Worm (Caenorhabditis elegans): ENCODE measurements around the gene dpy-17.

The dpy-17 gene

DNA sequence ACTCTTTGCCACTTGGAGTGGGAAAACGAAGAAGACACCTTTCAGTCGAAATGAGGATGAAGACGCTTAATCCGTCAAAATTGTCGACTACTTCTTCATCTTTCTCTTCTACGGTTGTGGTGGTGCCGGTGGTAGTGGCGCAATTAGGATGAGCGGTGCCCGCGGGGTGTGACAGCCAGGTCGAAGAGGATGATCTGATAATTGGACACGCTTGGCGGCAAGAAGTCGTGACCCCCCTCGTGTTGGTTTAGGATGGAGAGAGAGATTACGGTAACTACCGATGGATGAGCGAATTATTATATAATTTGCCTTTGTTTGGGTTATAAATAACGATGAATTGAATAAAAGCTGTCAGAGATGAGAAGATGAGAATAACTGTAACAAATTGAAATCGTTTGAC is 19.9 kb downstream of the dpy-17 start:
- TF ChIP-seq cog-1 (tag; optimal IDR thresholded peaks at IDR 0.05): no peak
- TF ChIP-seq med-1 (GFP tag; optimal IDR thresholded peaks at IDR 0.05; ENCODE audit: insufficient read depth): no peak
- no peak for TF ChIP-seq T22C8.4 (GFP tag; IDR thresholded peaks at IDR 0.05)
- TF ChIP-seq flt-1 (GFP tag; IDR thresholded peaks at IDR 0.05): no peak
- no peak for TF ChIP-seq tab-1 (GFP tag; IDR thresholded peaks at IDR 0.05)
- TF ChIP-seq klf-2 (GFP tag; conservative IDR thresholded peaks at IDR 0.05): no peak
- TF ChIP-seq ztf-23 (GFP tag; IDR thresholded peaks at IDR 0.05): no peak
- TF ChIP-seq ref-1 (GFP tag; conservative IDR thresholded peaks at IDR 0.05): no peak
- no peak for TF ChIP-seq ztf-29 (GFP tag; IDR thresholded peaks at IDR 0.05)

DNA sequence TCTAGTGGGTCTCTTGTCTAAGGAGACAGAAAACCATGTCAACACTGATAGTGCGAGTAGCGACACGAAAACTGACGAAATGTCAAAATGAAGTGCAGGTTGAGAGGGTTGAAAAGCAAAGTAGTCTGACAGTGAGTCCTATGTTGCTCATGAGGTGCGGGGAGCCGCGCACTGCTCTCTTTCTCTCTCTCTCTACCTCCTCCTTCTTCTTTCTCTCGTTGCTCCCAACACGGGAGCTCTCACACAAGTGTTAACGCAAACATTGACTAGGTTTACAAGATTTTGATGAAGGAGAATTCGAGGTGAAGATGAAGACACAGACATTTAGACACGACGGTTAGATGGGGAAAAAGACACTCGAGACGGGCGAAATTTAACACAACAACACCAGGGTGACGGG is 22.1 kb downstream of the dpy-17 start:
- TF ChIP-seq klf-2 (GFP tag; conservative IDR thresholded peaks at IDR 0.05) (no peak), T22C8.4 (GFP tag; IDR thresholded peaks at IDR 0.05) (no peak), med-1 (GFP tag; optimal IDR thresholded peaks at IDR 0.05; ENCODE audit: insufficient read depth) (no peak), ref-1 (GFP tag; conservative IDR thresholded peaks at IDR 0.05) (no peak)

DNA sequence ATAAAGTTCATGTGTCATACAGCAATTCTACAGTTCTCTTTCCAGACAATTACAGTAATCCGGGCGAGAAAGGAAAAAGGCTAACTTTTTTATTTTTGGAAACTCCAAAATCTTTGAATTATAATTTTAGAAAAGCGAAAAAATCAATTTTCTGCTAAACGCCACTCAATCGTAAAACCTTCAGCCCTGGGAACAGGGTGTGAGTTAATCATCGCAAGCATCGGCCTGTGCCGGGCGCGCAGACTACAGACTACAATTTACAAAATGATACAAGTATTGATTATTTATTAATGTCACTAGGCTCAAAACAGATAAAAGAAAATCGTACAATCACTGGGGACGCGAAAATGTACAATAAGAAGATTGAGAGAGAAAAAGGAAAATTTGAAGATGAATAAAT is 23.5 kb downstream of the dpy-17 start:
- TF ChIP-seq med-1 (GFP tag; optimal IDR thresholded peaks at IDR 0.05; ENCODE audit: insufficient read depth) (no peak), cog-1 (tag; optimal IDR thresholded peaks at IDR 0.05) (no peak), ztf-29 (GFP tag; IDR thresholded peaks at IDR 0.05) (no peak), ztf-23 (GFP tag; IDR thresholded peaks at IDR 0.05) (no peak), tab-1 (GFP tag; IDR thresholded peaks at IDR 0.05) (no peak), T22C8.4 (GFP tag; IDR thresholded peaks at IDR 0.05) (no peak), flt-1 (GFP tag; IDR thresholded peaks at IDR 0.05) (no peak), klf-2 (GFP tag; conservative IDR thresholded peaks at IDR 0.05) (no peak), ref-1 (GFP tag; conservative IDR thresholded peaks at IDR 0.05) (no peak)

DNA sequence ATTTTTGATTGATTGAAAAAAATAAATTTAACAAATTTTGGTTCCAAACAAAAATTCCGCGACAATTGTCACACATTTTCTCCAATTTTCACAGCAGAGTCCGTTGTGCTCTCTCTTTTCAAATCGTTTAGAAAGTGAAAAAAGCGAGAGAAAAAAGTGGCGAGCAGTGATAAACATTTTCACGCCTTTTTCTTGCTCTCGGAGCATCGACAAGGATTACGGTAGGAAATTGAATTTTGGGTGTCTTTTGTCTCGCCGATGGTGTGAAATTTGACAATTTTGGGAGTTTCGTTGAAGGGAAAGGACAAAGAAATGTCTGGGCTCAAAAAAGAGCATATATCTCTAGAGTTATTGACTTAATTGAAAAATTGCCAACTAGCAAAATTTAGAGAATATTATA is 27.4 kb downstream of the dpy-17 start:
- TF ChIP-seq cog-1 (tag; optimal IDR thresholded peaks at IDR 0.05): no peak
- no peak for TF ChIP-seq T22C8.4 (GFP tag; IDR thresholded peaks at IDR 0.05)
- no peak for TF ChIP-seq tab-1 (GFP tag; IDR thresholded peaks at IDR 0.05)
- no peak for TF ChIP-seq ref-1 (GFP tag; conservative IDR thresholded peaks at IDR 0.05)
- TF ChIP-seq ztf-29 (GFP tag; IDR thresholded peaks at IDR 0.05): no peak
- TF ChIP-seq flt-1 (GFP tag; IDR thresholded peaks at IDR 0.05): no peak
- no peak for TF ChIP-seq ztf-23 (GFP tag; IDR thresholded peaks at IDR 0.05)
- no peak for TF ChIP-seq med-1 (GFP tag; optimal IDR thresholded peaks at IDR 0.05; ENCODE audit: insufficient read depth)
- no peak for TF ChIP-seq klf-2 (GFP tag; conservative IDR thresholded peaks at IDR 0.05)

DNA sequence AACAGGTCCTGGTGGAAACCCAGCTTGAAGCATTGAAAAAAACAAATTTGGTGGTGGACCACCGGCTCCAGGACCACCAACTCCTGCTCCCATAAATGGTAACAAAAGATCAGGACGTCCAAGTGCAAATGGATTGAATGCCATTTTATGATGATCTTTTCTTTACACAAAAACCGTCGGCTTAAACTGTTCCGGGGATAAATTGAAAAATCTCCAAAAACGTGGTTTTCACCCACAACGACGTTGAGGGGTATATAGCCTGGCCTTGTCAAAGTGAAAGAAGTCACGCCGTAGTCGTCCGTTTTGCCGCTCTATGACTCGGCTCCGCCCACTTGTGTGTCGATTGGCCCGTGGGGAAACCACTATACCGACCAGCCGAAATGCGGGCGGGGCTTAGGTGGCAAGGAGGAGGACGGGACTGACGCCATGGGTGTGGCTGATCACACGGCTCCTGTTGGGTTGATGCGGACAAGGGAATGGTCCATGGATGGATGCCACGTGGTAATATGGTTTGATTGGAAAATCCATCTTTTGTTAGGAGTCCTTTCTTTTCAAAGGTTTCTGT is 29.0 kb downstream of the dpy-17 start, which contains the start of gene tbx-2:
tbx-2 (minus strand) TSS at position 264 of the 565 bp plus-strand sequence.
- no peak for TF ChIP-seq T22C8.4 (GFP tag; IDR thresholded peaks at IDR 0.05)
- TF ChIP-seq ztf-29 (GFP tag; IDR thresholded peaks at IDR 0.05): no peak
- TF ChIP-seq flt-1 (GFP tag; IDR thresholded peaks at IDR 0.05): no peak
- no peak for TF ChIP-seq tab-1 (GFP tag; IDR thresholded peaks at IDR 0.05)
- TF ChIP-seq ref-1 (GFP tag; conservative IDR thresholded peaks at IDR 0.05): no peak
- no peak for TF ChIP-seq cog-1 (tag; optimal IDR thresholded peaks at IDR 0.05)
- no peak for TF ChIP-seq ztf-23 (GFP tag; IDR thresholded peaks at IDR 0.05)
- TF ChIP-seq klf-2 (GFP tag; conservative IDR thresholded peaks at IDR 0.05): no peak

DNA sequence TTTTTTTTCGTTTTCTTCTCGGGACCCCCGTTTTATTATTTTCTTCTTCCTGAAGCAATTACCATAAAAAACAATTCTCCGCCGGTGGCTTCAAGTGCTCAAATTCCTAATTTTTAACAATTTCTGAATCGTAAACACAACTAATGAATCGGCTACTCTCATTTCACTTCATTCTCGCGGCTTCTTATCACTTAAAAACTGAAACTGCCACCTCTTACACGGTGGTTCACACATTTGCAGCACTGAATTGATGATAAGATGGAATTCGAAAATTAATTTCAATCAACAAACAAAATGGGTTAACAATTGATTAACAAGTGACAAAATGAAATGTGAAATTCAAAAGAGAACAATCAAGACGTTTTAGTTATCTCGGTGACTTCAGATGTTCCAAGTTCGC is 30.0 kb downstream of the dpy-17 start:
- TF ChIP-seq flt-1 (GFP tag; IDR thresholded peaks at IDR 0.05) (no peak), ztf-29 (GFP tag; IDR thresholded peaks at IDR 0.05) (no peak), ztf-23 (GFP tag; IDR thresholded peaks at IDR 0.05) (no peak), T22C8.4 (GFP tag; IDR thresholded peaks at IDR 0.05) (no peak), cog-1 (tag; optimal IDR thresholded peaks at IDR 0.05) (no peak), tab-1 (GFP tag; IDR thresholded peaks at IDR 0.05) (no peak), klf-2 (GFP tag; conservative IDR thresholded peaks at IDR 0.05) (no peak), ref-1 (GFP tag; conservative IDR thresholded peaks at IDR 0.05) (no peak), med-1 (GFP tag; optimal IDR thresholded peaks at IDR 0.05; ENCODE audit: insufficient read depth) (no peak)

DNA sequence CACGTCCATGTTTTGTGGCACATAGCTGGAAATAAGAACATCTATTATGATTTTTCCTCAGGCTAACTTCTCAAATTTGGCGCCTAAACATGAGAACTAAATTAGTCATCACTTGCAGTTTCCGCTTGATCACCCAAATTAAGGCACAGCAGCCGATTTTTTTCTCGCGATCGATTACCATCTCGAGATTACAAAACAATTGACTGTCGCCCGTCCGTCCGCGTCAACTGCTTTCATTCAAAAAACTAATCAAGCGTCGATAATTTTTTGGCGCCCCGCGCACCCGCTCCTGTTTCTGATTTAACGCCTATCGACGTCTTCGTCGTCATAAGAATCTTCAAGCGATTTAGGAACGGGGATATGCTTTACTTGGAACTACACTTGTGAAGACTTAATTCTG is 30.6 kb downstream of the dpy-17 start:
- TF ChIP-seq cog-1 (tag; optimal IDR thresholded peaks at IDR 0.05) (no peak), klf-2 (GFP tag; conservative IDR thresholded peaks at IDR 0.05) (no peak), ztf-29 (GFP tag; IDR thresholded peaks at IDR 0.05) (no peak), T22C8.4 (GFP tag; IDR thresholded peaks at IDR 0.05) (no peak), ztf-23 (GFP tag; IDR thresholded peaks at IDR 0.05) (no peak), med-1 (GFP tag; optimal IDR thresholded peaks at IDR 0.05; ENCODE audit: insufficient read depth) (no peak), tab-1 (GFP tag; IDR thresholded peaks at IDR 0.05) (no peak), ref-1 (GFP tag; conservative IDR thresholded peaks at IDR 0.05) (no peak), flt-1 (GFP tag; IDR thresholded peaks at IDR 0.05) (no peak)

DNA sequence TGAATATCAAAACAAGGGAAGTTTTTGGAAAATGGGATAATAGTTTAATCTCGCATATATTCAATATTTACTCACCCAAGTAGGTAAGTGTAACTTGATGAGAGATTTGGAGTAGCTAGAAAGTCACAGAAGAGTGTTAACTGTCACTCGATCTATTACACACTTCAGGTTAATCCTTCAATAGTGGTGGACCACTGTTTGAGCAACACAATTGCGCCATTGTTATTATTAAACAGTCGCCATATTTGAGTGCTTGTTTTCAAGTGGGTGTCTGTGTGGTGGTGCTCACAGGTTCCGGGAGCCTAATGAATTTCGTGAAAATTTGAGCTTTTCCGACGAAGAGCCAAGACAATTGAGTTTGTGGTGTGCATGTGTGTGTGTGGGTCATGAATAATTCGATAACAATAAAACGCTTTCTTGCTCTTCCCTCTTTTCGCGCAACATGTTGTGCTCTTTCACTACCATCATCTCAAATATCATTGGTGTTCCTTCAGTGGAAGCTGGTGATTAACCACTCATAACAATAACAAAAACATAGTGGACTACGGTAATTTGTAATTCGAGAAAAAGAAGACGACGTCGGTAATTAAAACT is 31.9 kb downstream of the dpy-17 start:
- TF ChIP-seq klf-2 (GFP tag; conservative IDR thresholded peaks at IDR 0.05): no peak
- TF ChIP-seq ztf-29 (GFP tag; IDR thresholded peaks at IDR 0.05): no peak
- TF ChIP-seq T22C8.4 (GFP tag; IDR thresholded peaks at IDR 0.05): no peak
- TF ChIP-seq ztf-23 (GFP tag; IDR thresholded peaks at IDR 0.05): no peak
- no peak for TF ChIP-seq ref-1 (GFP tag; conservative IDR thresholded peaks at IDR 0.05)
- no peak for TF ChIP-seq med-1 (GFP tag; optimal IDR thresholded peaks at IDR 0.05; ENCODE audit: insufficient read depth)
- no peak for TF ChIP-seq flt-1 (GFP tag; IDR thresholded peaks at IDR 0.05)
- no peak for TF ChIP-seq tab-1 (GFP tag; IDR thresholded peaks at IDR 0.05)

DNA sequence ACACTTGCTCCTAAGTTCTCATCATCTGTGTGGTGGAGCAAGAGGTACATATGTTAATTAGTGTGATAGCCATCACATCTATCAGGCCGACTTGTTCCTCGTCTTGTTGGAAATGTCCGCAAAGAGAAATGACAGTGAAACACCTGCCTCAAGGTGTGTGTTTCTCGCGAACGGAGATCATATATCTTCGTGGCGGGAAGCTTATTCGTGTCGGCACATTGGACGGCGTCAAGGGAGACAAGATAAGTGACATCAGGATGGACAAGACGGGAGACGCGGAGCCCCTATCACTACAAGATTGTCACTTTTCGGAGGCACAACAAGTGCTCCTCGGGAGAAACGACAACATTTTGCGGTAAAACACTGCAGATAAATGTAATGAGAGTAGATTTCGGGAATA is 32.6 kb downstream of the dpy-17 start:
- no peak for TF ChIP-seq klf-2 (GFP tag; conservative IDR thresholded peaks at IDR 0.05)
- TF ChIP-seq ref-1 (GFP tag; conservative IDR thresholded peaks at IDR 0.05): 0 out of 2 replicates have a peak, but pooled peaks have one; percentile 17

DNA sequence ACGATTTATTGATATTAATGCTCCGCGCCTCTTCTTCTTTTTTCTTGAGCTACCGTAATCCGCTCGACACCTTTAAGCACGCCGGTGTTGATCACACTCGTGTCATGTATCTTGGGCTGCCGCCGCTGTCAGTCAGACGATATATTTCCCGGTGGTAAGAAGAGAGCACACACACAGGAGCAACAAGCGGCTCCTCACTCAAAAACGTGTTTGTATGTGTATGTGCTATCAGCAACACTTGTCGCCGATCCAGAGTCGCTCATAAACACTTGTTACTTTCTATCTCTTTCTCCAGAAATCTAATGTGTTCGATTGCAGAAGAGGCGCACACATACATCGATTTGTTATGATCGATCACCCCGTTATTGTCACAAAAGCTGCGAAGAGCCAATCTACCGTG is 33.4 kb downstream of the dpy-17 start:
- TF ChIP-seq T22C8.4 (GFP tag; IDR thresholded peaks at IDR 0.05) (0 out of 2 replicates have a peak, but pooled peaks have one; percentile 21), ztf-23 (GFP tag; IDR thresholded peaks at IDR 0.05) (no peak), ztf-29 (GFP tag; IDR thresholded peaks at IDR 0.05) (no peak)
